Worm (Caenorhabditis elegans) whole organism, young adult: Measurements from ENCODE around the gene zmp-5.

Experiments
- F10E7.11 ChIP-seq: sonication (generic microtip); optimal IDR thresholded peaks from 2 replicates; lab custom pipeline; 2017; ENCODE audit warnings: mild to moderate bottlenecking, missing genetic modification characterization, moderate library complexity, missing compliant biosample characterization
- F22D6.2 ChIP-seq: sonication (generic microtip); optimal IDR thresholded peaks from 2 replicates; lab custom pipeline; 2016; ENCODE audit warnings: mild to moderate bottlenecking, missing genetic modification characterization, missing compliant biosample characterization
- F55B11.4 ChIP-seq: sonication (generic microtip); optimal IDR thresholded peaks from 2 replicates; lab custom pipeline; 2016; ENCODE audit warnings: missing compliant biosample characterization, missing genetic modification characterization, borderline replicate concordance; ENCODE audit not compliant: insufficient read depth
- T07F8.4 ChIP-seq: sonication (generic microtip); optimal IDR thresholded peaks from 2 replicates; lab custom pipeline; 2016; ENCODE audit warnings: mild to moderate bottlenecking, missing genetic modification characterization, moderate library complexity, missing compliant biosample characterization
- ZK185.1 ChIP-seq: sonication (generic microtip); optimal IDR thresholded peaks from 2 replicates; lab custom pipeline; 2016; ENCODE audit warnings: mild to moderate bottlenecking, missing genetic modification characterization, missing compliant biosample characterization; ENCODE audit not compliant: poor library complexity, severe bottlenecking
- akir-1 ChIP-seq: fragments of 200-800 bp; sonication (Bioruptor generic); optimal IDR thresholded peaks from 2 replicates; lab custom pipeline; 2018; ENCODE audit warnings: mild to moderate bottlenecking, missing genetic modification characterization, moderate library complexity, missing compliant biosample characterization
- ama-1 ChIP-seq, 3 experiments: fragments of 150-350 bp in 1 of 3; sonication (generic microtip) in 2 of 3; optimal IDR thresholded peaks; 2 replicates each; lab custom pipeline; 2014 to 2018; ENCODE audit warnings: missing biosample characterization in 2 of 3, missing genetic modification characterization in 2 of 3, missing genetic modification reagents in 2 of 3
- attf-3 ChIP-seq: fragments of 200-800 bp; sonication (Bioruptor generic); conservative IDR thresholded peaks from 2 replicates; pipeline ENCODE4 v1.3.6; 2022; ENCODE audit warnings: missing genetic modification reagents, missing genetic modification characterization, missing compliant biosample characterization
- bed-1 ChIP-seq: fragments of 200-800 bp; sonication (Bioruptor generic); IDR thresholded peaks from 2 replicates; pipeline ENCODE4 v1.3.6; 2022; ENCODE audit warnings: missing genetic modification reagents, missing genetic modification characterization, missing compliant biosample characterization
- cebp-2 ChIP-seq: fragments of 200-800 bp; sonication (Bioruptor generic); IDR thresholded peaks from 2 replicates; pipeline ENCODE4 v1.3.6; 2022; ENCODE audit warnings: missing genetic modification characterization, missing compliant biosample characterization
- ceh-100 ChIP-seq: fragments of 200-800 bp; sonication (Bioruptor generic); IDR thresholded peaks from 2 replicates; pipeline ENCODE4 v1.3.6; 2022; ENCODE audit warnings: missing genetic modification reagents, missing genetic modification characterization, missing compliant biosample characterization
- ceh-27 ChIP-seq: fragments of 200-800 bp; sonication (Bioruptor generic); optimal IDR thresholded peaks from 2 replicates; lab custom pipeline; 2018; ENCODE audit warnings: mild to moderate bottlenecking, missing genetic modification characterization, moderate library complexity, missing compliant biosample characterization
- ceh-91 ChIP-seq: fragments of 200-800 bp; sonication (Bioruptor generic); IDR thresholded peaks from 2 replicates; pipeline ENCODE4 v1.3.6; 2022; ENCODE audit warnings: missing genetic modification reagents, missing genetic modification characterization, missing compliant biosample characterization
- die-1 ChIP-seq: sonication (generic microtip); optimal IDR thresholded peaks from 2 replicates; lab custom pipeline; 2016; ENCODE audit warnings: missing genotype, mild to moderate bottlenecking, missing genetic modification characterization, missing compliant biosample characterization
- dpff-1 ChIP-seq: sonication (generic microtip); optimal IDR thresholded peaks from 2 replicates; lab custom pipeline; 2017; ENCODE audit warnings: mild to moderate bottlenecking, missing genetic modification characterization, missing compliant biosample characterization
- efl-1 ChIP-seq: fragments of 150-350 bp; optimal IDR thresholded peaks from 2 replicates; lab custom pipeline; 2014; ENCODE audit warnings: missing biosample characterization, missing genetic modification reagents, missing genetic modification characterization
- egl-18 ChIP-seq: fragments of 200-800 bp; sonication (Bioruptor generic); IDR thresholded peaks from 2 replicates; pipeline ENCODE4 v1.3.6; 2022; ENCODE audit warnings: missing genetic modification reagents, missing genetic modification characterization, missing compliant biosample characterization
- hlh-12 ChIP-seq: sonication (generic microtip); optimal IDR thresholded peaks from 2 replicates; lab custom pipeline; 2016; ENCODE audit warnings: missing genetic modification characterization, missing compliant biosample characterization
- hmg-1.2 ChIP-seq: fragments of 200-800 bp; sonication (Bioruptor generic); IDR thresholded peaks from 2 replicates; pipeline ENCODE4 v1.3.6; 2022; ENCODE audit warnings: missing genetic modification reagents, missing genetic modification characterization, missing compliant biosample characterization
- hmg-20 ChIP-seq: fragments of 200-800 bp; sonication (Bioruptor generic); IDR thresholded peaks from 2 replicates; pipeline ENCODE4 v1.3.6; 2022; ENCODE audit warnings: missing genetic modification reagents, missing genetic modification characterization, missing compliant biosample characterization
- lin-54 ChIP-seq: fragments of 200-800 bp; sonication (Bioruptor generic); optimal IDR thresholded peaks from 2 replicates; lab custom pipeline; 2018; ENCODE audit warnings: mild to moderate bottlenecking, missing genetic modification characterization, missing compliant biosample characterization
- lsl-1 ChIP-seq: fragments of 200-800 bp; sonication (Bioruptor generic); optimal IDR thresholded peaks from 2 replicates; lab custom pipeline; 2018; ENCODE audit warnings: mild to moderate bottlenecking, missing genetic modification characterization, moderate library complexity, missing compliant biosample characterization
- madf-3 ChIP-seq: fragments of 200-800 bp; sonication (Bioruptor generic); IDR thresholded peaks from 2 replicates; pipeline ENCODE4 v1.3.6; 2022; ENCODE audit warnings: missing genetic modification reagents, missing genetic modification characterization, missing compliant biosample characterization
- madf-8 ChIP-seq: fragments of 200-800 bp; sonication (Bioruptor generic); conservative IDR thresholded peaks from 2 replicates; pipeline ENCODE4 v1.3.6; 2022; ENCODE audit warnings: missing genetic modification reagents, missing genetic modification characterization, missing compliant biosample characterization
- nfya-1 ChIP-seq: sonication (generic microtip); optimal IDR thresholded peaks from 2 replicates; lab custom pipeline; 2017; ENCODE audit warnings: antibody characterized with exemption, missing compliant biosample characterization, missing genetic modification characterization, borderline replicate concordance; ENCODE audit not compliant: insufficient read depth
- nfyb-1 ChIP-seq: fragments of 200-800 bp; sonication (Bioruptor generic); IDR thresholded peaks from 2 replicates; pipeline ENCODE4 v1.3.6; 2022; ENCODE audit warnings: missing genetic modification reagents, missing genetic modification characterization, missing compliant biosample characterization
- nhr-120 ChIP-seq: fragments of 200-800 bp; sonication (Bioruptor generic); IDR thresholded peaks from 2 replicates; pipeline ENCODE4 v1.3.6; 2022; ENCODE audit warnings: missing genetic modification characterization, missing compliant biosample characterization
- nhr-80 ChIP-seq: sonication (generic microtip); optimal IDR thresholded peaks from 2 replicates; lab custom pipeline; 2016; ENCODE audit warnings: missing genetic modification characterization, missing compliant biosample characterization
- pbrm-1 ChIP-seq: fragments of 200-800 bp; sonication (Bioruptor generic); IDR thresholded peaks from 2 replicates; pipeline ENCODE4 v1.3.6; 2022; ENCODE audit warnings: missing genetic modification reagents, missing genetic modification characterization, missing compliant biosample characterization
- pha-4 ChIP-seq: fragments of 150-350 bp; sonication (generic microtip); optimal IDR thresholded peaks from 2 replicates; lab custom pipeline; 2014; ENCODE audit warnings: missing biosample characterization, missing genetic modification reagents, missing genetic modification characterization
- repo-1 ChIP-seq: sonication (generic microtip); optimal IDR thresholded peaks from 2 replicates; lab custom pipeline; 2017; ENCODE audit warnings: mild to moderate bottlenecking, missing genetic modification characterization, missing compliant biosample characterization
- sdz-38 ChIP-seq: sonication (generic microtip); optimal IDR thresholded peaks from 2 replicates; lab custom pipeline; 2016; ENCODE audit warnings: missing genotype, missing genetic modification characterization, missing compliant biosample characterization
- snpc-1.3 ChIP-seq: sonication (generic microtip); optimal IDR thresholded peaks from 2 replicates; lab custom pipeline; 2017; ENCODE audit warnings: missing genetic modification characterization, mild to moderate bottlenecking, missing compliant biosample characterization, antibody characterized with exemption, moderate library complexity, missing genotype, missing genetic modification reagents; ENCODE audit not compliant: insufficient read depth
- tbp1 ChIP-seq: fragments of 200-800 bp; sonication (Bioruptor generic); optimal IDR thresholded peaks from 2 replicates; lab custom pipeline; 2018; ENCODE audit warnings: mild to moderate bottlenecking, missing genetic modification characterization, missing compliant biosample characterization
- tbx-9 ChIP-seq: sonication (generic microtip); optimal IDR thresholded peaks from 2 replicates; lab custom pipeline; 2016; ENCODE audit warnings: borderline replicate concordance, missing genetic modification characterization, inconsistent platforms, missing compliant biosample characterization
- unc-62 ChIP-seq: fragments of 150-350 bp; optimal IDR thresholded peaks from 2 replicates; lab custom pipeline; 2014; ENCODE audit warnings: missing biosample characterization, missing genetic modification reagents, missing genetic modification characterization
- xnd-1 ChIP-seq: sonication (generic microtip); optimal IDR thresholded peaks from 2 replicates; lab custom pipeline; 2016; ENCODE audit warnings: missing genotype, missing genetic modification reagents, missing genetic modification characterization, missing compliant biosample characterization
- ztf-22 ChIP-seq: fragments of 200-800 bp; sonication (Bioruptor generic); optimal IDR thresholded peaks from 2 replicates; lab custom pipeline; 2018; ENCODE audit warnings: mild to moderate bottlenecking, missing genetic modification characterization, moderate library complexity, missing compliant biosample characterization
- ztf-25 ChIP-seq: fragments of 200-800 bp; sonication (Bioruptor generic); IDR thresholded peaks from 2 replicates; pipeline ENCODE4 v1.3.6; 2022; ENCODE audit warnings: missing genetic modification reagents, missing genetic modification characterization, missing compliant biosample characterization
- ztf-6 ChIP-seq: fragments of 200-800 bp; sonication (Bioruptor generic); IDR thresholded peaks from 2 replicates; pipeline ENCODE4 v1.3.6; 2022; ENCODE audit warnings: missing genetic modification reagents, missing genetic modification characterization, missing compliant biosample characterization

Gene zmp-5

DNA sequence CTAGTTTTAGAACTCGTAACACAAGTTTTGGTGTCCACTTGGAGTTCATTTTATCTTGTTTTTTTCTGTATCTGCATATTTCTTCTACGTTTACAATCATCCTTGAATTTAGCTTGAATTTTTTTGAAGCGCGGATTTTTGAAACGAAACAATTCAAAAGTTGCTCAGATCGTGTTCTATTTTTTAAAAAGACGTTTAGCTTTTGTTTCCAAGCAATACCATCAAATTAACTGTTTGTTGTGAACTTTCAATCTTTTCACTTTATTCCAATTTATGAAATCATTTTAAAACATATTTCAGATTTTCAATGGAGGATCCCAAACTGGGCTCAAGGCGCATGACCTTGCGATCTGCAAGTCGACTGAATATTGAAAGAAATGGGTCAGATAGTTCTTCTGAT is 27.8 kb upstream of the zmp-5 start, which contains the start of gene R09A8.2:
TSS of gene R09A8.2 (plus strand) at position 301 of the 400 bp plus-strand sequence.
- no peak for TF ChIP-seq ztf-25 (GFP tag; lab: Robert Waterston, UW)
- no peak for TF ChIP-seq ama-1 (optimal IDR thresholded peaks at IDR 0.05; lab: Kevin White, UChicago)
- TF ChIP-seq ama-1 (GFP tag; optimal IDR thresholded peaks at IDR 0.05; lab: Kevin White, UChicago): no peak
- TF ChIP-seq pha-4 (tag; lab: Kevin White, UChicago): no peak
- TF ChIP-seq F55B11.4 (tag; lab: Kevin White, UChicago): no peak
- TF ChIP-seq T07F8.4 (tag; lab: Kevin White, UChicago): no peak
- TF ChIP-seq unc-62 (GFP tag; lab: Kevin White, UChicago): no peak
- no peak for TF ChIP-seq efl-1
- no peak for TF ChIP-seq F10E7.11 (tag; lab: Kevin White, UChicago)
- no peak for TF ChIP-seq hmg-1.2 (GFP tag; lab: Robert Waterston, UW)
- TF ChIP-seq tbp1 (GFP tag; lab: Kevin White, UChicago): no peak

DNA sequence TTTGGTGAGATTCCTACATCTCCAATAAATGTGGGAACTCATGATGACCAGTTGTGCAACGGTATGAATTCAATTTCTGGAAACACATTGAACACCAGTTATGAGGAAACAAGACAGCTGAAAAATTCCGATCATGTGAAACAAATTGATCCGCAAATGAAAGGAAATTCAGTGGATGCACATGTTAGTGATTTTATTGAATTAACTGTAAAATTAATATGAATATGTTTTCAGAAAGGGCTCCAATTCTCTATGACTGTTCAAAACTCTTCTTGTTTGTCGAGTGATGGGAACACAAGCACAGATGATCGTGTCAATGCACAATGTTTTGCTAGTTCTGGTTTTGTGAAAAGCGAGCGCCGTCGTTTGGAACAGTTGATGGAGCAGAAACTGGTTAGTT is 26.6 kb upstream of the zmp-5 start:
- TF ChIP-seq nhr-120 (GFP tag; lab: Robert Waterston, UW): no peak
- TF ChIP-seq lin-54: no peak
- no peak for TF ChIP-seq xnd-1
- TF ChIP-seq tbp1 (GFP tag; lab: Kevin White, UChicago): no peak
- TF ChIP-seq lsl-1 (GFP tag; lab: Kevin White, UChicago): no peak
- no peak for TF ChIP-seq ceh-27 (GFP tag; lab: Kevin White, UChicago)
- TF ChIP-seq bed-1 (GFP tag; lab: Robert Waterston, UW): no peak
- no peak for TF ChIP-seq ceh-91 (GFP tag; lab: Robert Waterston, UW)
- no peak for TF ChIP-seq ztf-6 (GFP tag; lab: Robert Waterston, UW)
- no peak for TF ChIP-seq attf-3 (GFP tag; lab: Robert Waterston, UW)
- no peak for TF ChIP-seq egl-18 (GFP tag; lab: Robert Waterston, UW)
- TF ChIP-seq ceh-100 (GFP tag; lab: Robert Waterston, UW): no peak
- no peak for TF ChIP-seq ztf-22 (GFP tag; lab: Kevin White, UChicago)
- TF ChIP-seq akir-1 (GFP tag; lab: Kevin White, UChicago): no peak
- TF ChIP-seq pha-4 (tag; lab: Kevin White, UChicago): no peak
- TF ChIP-seq F22D6.2 (tag; lab: Kevin White, UChicago): no peak
- TF ChIP-seq madf-8 (GFP tag; lab: Robert Waterston, UW): no peak
- TF ChIP-seq nhr-80 (tag; lab: Kevin White, UChicago): no peak
- no peak for TF ChIP-seq cebp-2

DNA sequence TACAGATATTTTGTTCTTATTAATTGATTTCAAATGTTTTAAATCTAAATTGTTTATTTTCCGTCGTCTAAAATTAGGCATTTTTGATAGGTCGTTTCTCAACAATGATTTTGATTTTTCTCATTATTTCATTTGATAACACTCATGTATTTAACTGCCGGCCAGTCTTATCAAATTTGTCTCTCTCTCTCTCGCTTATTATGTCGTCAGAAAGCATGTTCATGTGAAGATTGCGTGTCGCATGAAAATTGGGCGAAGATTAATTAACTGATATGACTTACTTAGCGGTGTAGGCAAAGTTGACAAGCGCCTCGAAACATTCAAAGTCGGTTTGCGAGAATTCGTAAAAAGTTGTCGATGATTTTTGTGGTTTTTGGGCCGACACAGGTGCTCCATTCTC is 19.1 kb upstream of the zmp-5 start:
- TF ChIP-seq T07F8.4 (tag; lab: Kevin White, UChicago) (no peak), nfya-1 (tag; lab: Kevin White, UChicago) (no peak), hlh-12 (tag; lab: Kevin White, UChicago) (no peak), ZK185.1 (tag; lab: Kevin White, UChicago) (no peak), hmg-1.2 (GFP tag; lab: Robert Waterston, UW) (no peak), egl-18 (GFP tag; lab: Robert Waterston, UW) (no peak), sdz-38 (tag; lab: Kevin White, UChicago) (no peak), tbx-9 (tag; lab: Kevin White, UChicago) (no peak), pbrm-1 (GFP tag; lab: Robert Waterston, UW) (no peak), dpff-1 (no peak), snpc-1.3 (tag; lab: Kevin White, UChicago) (no peak), madf-3 (GFP tag; lab: Robert Waterston, UW) (no peak), hmg-20 (GFP tag; lab: Robert Waterston, UW) (no peak), die-1 (no peak), tbp1 (GFP tag; lab: Kevin White, UChicago) (peak; percentile 18), repo-1 (no peak), ztf-6 (GFP tag; lab: Robert Waterston, UW) (no peak), nfyb-1 (GFP tag; lab: Robert Waterston, UW) (0 out of 2 replicates have a peak, but pooled peaks have one; percentile 27), nhr-80 (tag; lab: Kevin White, UChicago) (peak; percentile 77)
